Worm (Caenorhabditis elegans) whole organism, L1 larva: ENCODE measurements around the gene C04E12.5.

ENCODE experiments used
- Y116A8C.19 ChIP-seq: sonication (generic microtip); optimal IDR thresholded peaks from 2 replicates; lab custom pipeline; 2016; ENCODE audit warnings: missing compliant biosample characterization, missing genetic modification characterization, borderline replicate concordance
- aha-1 ChIP-seq: fragments of 150-350 bp; optimal IDR thresholded peaks from 2 replicates; lab custom pipeline; 2014; ENCODE audit warnings: missing biosample characterization, missing genetic modification characterization
- alr-1 ChIP-seq: fragments of 200-800 bp; sonication (Bioruptor generic); optimal IDR thresholded peaks from 2 replicates; lab custom pipeline; 2018; ENCODE audit warnings: borderline replicate concordance, mild to moderate bottlenecking, missing genetic modification characterization, missing compliant biosample characterization
- blmp-1 ChIP-seq: fragments of 150-350 bp; optimal IDR thresholded peaks from 2 replicates; lab custom pipeline; 2014; ENCODE audit warnings: missing biosample characterization, missing genetic modification characterization
- ceh-8 ChIP-seq: fragments of 200-800 bp; sonication (Bioruptor generic); optimal IDR thresholded peaks from 2 replicates; lab custom pipeline; 2018; ENCODE audit warnings: mild to moderate bottlenecking, missing genetic modification characterization, moderate library complexity, missing compliant biosample characterization
- ceh-82 ChIP-seq, 3 experiments: fragments of 150-350 bp in 1 of 3; sonication (generic microtip) in 2 of 3; optimal IDR thresholded peaks; 2 replicates each; lab custom pipeline; 2014 to 2017; ENCODE audit warnings: missing biosample characterization in 3 of 3, missing genetic modification characterization in 3 of 3
- ceh-90 ChIP-seq: sonication (generic microtip); optimal IDR thresholded peaks from 2 replicates; lab custom pipeline; 2016; ENCODE audit warnings: missing genetic modification characterization, missing compliant biosample characterization
- dpl-1 ChIP-seq, 3 experiments: fragments of 150-350 bp in 2 of 3; sonication (generic microtip) in 1 of 3; optimal IDR thresholded peaks; 2 replicates each; lab custom pipeline; 2014 to 2017; ENCODE audit warnings: missing biosample characterization in 3 of 3, missing genetic modification characterization in 3 of 3, missing genetic modification reagents in 3 of 3
- efl-3 ChIP-seq: fragments of 200-800 bp; sonication (Bioruptor generic); optimal IDR thresholded peaks from 2 replicates; lab custom pipeline; 2018; ENCODE audit warnings: mild to moderate bottlenecking, missing genetic modification characterization, missing compliant biosample characterization
- egl-13 ChIP-seq: sonication (generic microtip); optimal IDR thresholded peaks from 2 replicates; lab custom pipeline; 2016; ENCODE audit warnings: missing genotype, missing genetic modification reagents, missing genetic modification characterization, missing compliant biosample characterization
- fkh-10 ChIP-seq: sonication (generic microtip); optimal IDR thresholded peaks from 2 replicates; lab custom pipeline; 2017; ENCODE audit warnings: missing biosample characterization, missing genetic modification reagents, missing genetic modification characterization
- fkh-4 ChIP-seq: sonication (generic microtip); optimal IDR thresholded peaks from 2 replicates; lab custom pipeline; 2016; ENCODE audit warnings: missing compliant biosample characterization, missing genetic modification characterization, borderline replicate concordance
- fos-1 ChIP-seq: fragments of 150-350 bp; optimal IDR thresholded peaks from 2 replicates; lab custom pipeline; 2014; ENCODE audit warnings: missing biosample characterization, missing genetic modification characterization
- grh-1 ChIP-seq: fragments of 200-800 bp; sonication (Bioruptor generic); IDR thresholded peaks from 2 replicates; pipeline ENCODE4 v1.3.6; 2022; ENCODE audit warnings: missing genetic modification reagents, missing genetic modification characterization, missing compliant biosample characterization
- hlh-4 ChIP-seq: sonication (generic microtip); optimal IDR thresholded peaks from 2 replicates; lab custom pipeline; 2016; ENCODE audit warnings: mild to moderate bottlenecking, missing genetic modification characterization, missing compliant biosample characterization
- hpl-2 ChIP-seq: fragments of 150-350 bp; optimal IDR thresholded peaks from 2 replicates; lab custom pipeline; 2014; ENCODE audit warnings: missing biosample characterization, missing genetic modification reagents, missing genetic modification characterization
- isw-1 ChIP-seq: fragments of 200-800 bp; sonication (Bioruptor generic); IDR thresholded peaks from 2 replicates; pipeline ENCODE4 v1.3.6; 2022; ENCODE audit warnings: missing genetic modification characterization, missing compliant biosample characterization
- lin-14 ChIP-seq: fragments of 200-800 bp; sonication (Bioruptor generic); optimal IDR thresholded peaks from 2 replicates; lab custom pipeline; 2018; ENCODE audit warnings: mild to moderate bottlenecking, missing genetic modification characterization, moderate library complexity, missing compliant biosample characterization
- lin-35 ChIP-seq, 2 experiments: fragments of 150-350 bp; optimal IDR thresholded peaks; 2 replicates each; lab custom pipeline; 2014; ENCODE audit warnings: missing biosample characterization in 2 of 2, missing genetic modification characterization in 2 of 2, missing genetic modification reagents in 2 of 2
- lin-39 ChIP-seq: fragments of 150-350 bp; optimal IDR thresholded peaks from 2 replicates; lab custom pipeline; 2014; ENCODE audit warnings: missing biosample characterization, missing genetic modification reagents, missing genetic modification characterization
- mdl-1 ChIP-seq, 2 experiments: fragments of 150-350 bp; optimal IDR thresholded peaks; 2 replicates each; lab custom pipeline; 2014 to 2017; ENCODE audit warnings: missing biosample characterization in 2 of 2, missing genetic modification characterization in 2 of 2, inconsistent platforms in 1 of 2
- mef-2 ChIP-seq: fragments of 150-350 bp; optimal IDR thresholded peaks from 2 replicates; lab custom pipeline; 2014; ENCODE audit warnings: missing biosample characterization, missing genetic modification characterization
- mep-1 ChIP-seq: fragments of 150-350 bp; optimal IDR thresholded peaks from 2 replicates; lab custom pipeline; 2014; ENCODE audit warnings: missing biosample characterization, missing genetic modification characterization
- nhr-11 ChIP-seq: fragments of 150-350 bp; optimal IDR thresholded peaks from 2 replicates; lab custom pipeline; 2014; ENCODE audit warnings: missing biosample characterization, missing genetic modification characterization
- nhr-237 ChIP-seq: fragments of 150-350 bp; optimal IDR thresholded peaks from 2 replicates; lab custom pipeline; 2014; ENCODE audit warnings: missing biosample characterization, missing genetic modification characterization
- nhr-47 ChIP-seq: sonication (generic microtip); optimal IDR thresholded peaks from 2 replicates; lab custom pipeline; 2016; ENCODE audit warnings: mild to moderate bottlenecking, missing genetic modification characterization, moderate library complexity, missing compliant biosample characterization
- nhr-71 ChIP-seq: sonication (generic microtip); optimal IDR thresholded peaks from 2 replicates; lab custom pipeline; 2016; ENCODE audit warnings: mild to moderate bottlenecking, missing genetic modification characterization, moderate library complexity, missing compliant biosample characterization
- nhr-84 ChIP-seq: sonication (generic microtip); optimal IDR thresholded peaks from 2 replicates; lab custom pipeline; 2017; ENCODE audit warnings: missing biosample characterization, missing genetic modification characterization
- nhr-85 ChIP-seq: sonication (generic microtip); peaks from one replicate; lab custom pipeline; 2016; ENCODE audit warnings: missing genetic modification characterization, inconsistent platforms, missing compliant biosample characterization
- nhr-90 ChIP-seq: sonication (generic microtip); optimal IDR thresholded peaks from 2 replicates; lab custom pipeline; 2016; ENCODE audit warnings: mild to moderate bottlenecking, missing genetic modification characterization, missing compliant biosample characterization; ENCODE audit not compliant: poor library complexity
- pag-3 ChIP-seq: sonication (generic microtip); optimal IDR thresholded peaks from 2 replicates; lab custom pipeline; 2017; ENCODE audit warnings: missing genetic modification characterization, mild to moderate bottlenecking, missing compliant biosample characterization, antibody characterized with exemption, borderline replicate concordance; ENCODE audit not compliant: insufficient read depth
- pqm-1 ChIP-seq: sonication (generic microtip); optimal IDR thresholded peaks from 3 replicates; lab custom pipeline; 2017; ENCODE audit warnings: missing biosample characterization, missing genetic modification characterization
- rnt-1 ChIP-seq: sonication (generic microtip); optimal IDR thresholded peaks from 2 replicates; lab custom pipeline; 2016; ENCODE audit warnings: mild to moderate bottlenecking, missing genetic modification characterization, moderate library complexity, missing compliant biosample characterization
- skn-1 ChIP-seq: fragments of 150-350 bp; optimal IDR thresholded peaks from 2 replicates; lab custom pipeline; 2014; ENCODE audit warnings: missing biosample characterization, missing genetic modification characterization
- snu-23 ChIP-seq: sonication (generic microtip); optimal IDR thresholded peaks from 2 replicates; lab custom pipeline; 2016; ENCODE audit warnings: missing genetic modification characterization, missing compliant biosample characterization
- sptf-1 ChIP-seq: fragments of 150-350 bp; optimal IDR thresholded peaks from 2 replicates; lab custom pipeline; 2014; ENCODE audit warnings: missing biosample characterization, missing genetic modification characterization
- sup-37 ChIP-seq: fragments of 200-800 bp; sonication (Bioruptor generic); optimal IDR thresholded peaks from 2 replicates; lab custom pipeline; 2018; ENCODE audit warnings: mild to moderate bottlenecking, missing genetic modification characterization, missing compliant biosample characterization
- tbx-2 ChIP-seq: sonication (generic microtip); optimal IDR thresholded peaks from 2 replicates; lab custom pipeline; 2016; ENCODE audit warnings: missing genetic modification characterization, missing compliant biosample characterization
- tlp-1 ChIP-seq: fragments of 150-350 bp; optimal IDR thresholded peaks from 2 replicates; lab custom pipeline; 2014; ENCODE audit warnings: missing biosample characterization, missing genetic modification characterization
- unc-130 ChIP-seq: fragments of 150-350 bp; optimal IDR thresholded peaks from 2 replicates; lab custom pipeline; 2017; ENCODE audit warnings: missing biosample characterization, missing genetic modification characterization, inconsistent platforms
- unc-30 ChIP-seq: sonication (generic microtip); optimal IDR thresholded peaks from 2 replicates; lab custom pipeline; 2017; ENCODE audit warnings: missing biosample characterization, missing genetic modification characterization
- unc-62 ChIP-seq: fragments of 150-350 bp; optimal IDR thresholded peaks from 2 replicates; lab custom pipeline; 2014; ENCODE audit warnings: missing biosample characterization, missing genetic modification reagents, missing genetic modification characterization
- unc-86 ChIP-seq: sonication (generic microtip); optimal IDR thresholded peaks from 2 replicates; lab custom pipeline; 2016; ENCODE audit warnings: missing genetic modification characterization, missing compliant biosample characterization

The C04E12.5 gene

ce11 chrV:3324178-3324577, 34.2 kb upstream of the C04E12.5 start, which contains the start of gene C17B7.8:
TSS of gene C17B7.8 (minus strand) at chrV:3324278.
- TF ChIP-seq fkh-10 = no peak
- TF ChIP-seq tlp-1 (tag; lab: Kevin White, UChicago) = no peak

ce11 chrV:3332023-3332422, 26.3 kb upstream of the C04E12.5 start, which contains the start of gene C17B7.9:
TSS of gene C17B7.9 (minus strand) at chrV:3332123.
- TF ChIP-seq nhr-47 = no peak
- no peak for TF ChIP-seq nhr-90 (tag; lab: Kevin White, UChicago)
- TF ChIP-seq unc-62 (GFP tag; lab: Kevin White, UChicago) = no peak
- no peak for TF ChIP-seq fkh-4 (tag; lab: Kevin White, UChicago)
- TF ChIP-seq lin-35 (GFP tag; optimal IDR thresholded peaks at IDR 0.05; lab: Kevin White, UChicago) = no peak
- no peak for TF ChIP-seq efl-3
- no peak for TF ChIP-seq nhr-85 (tag; lab: Kevin White, UChicago)
- TF ChIP-seq Y116A8C.19 (tag; lab: Kevin White, UChicago) = no peak
- no peak for TF ChIP-seq unc-130 (tag; lab: Kevin White, UChicago)
- TF ChIP-seq blmp-1 = no peak
- no peak for TF ChIP-seq ceh-90 (tag; lab: Kevin White, UChicago)

- TF ChIP-seq unc-30 (tag; lab: Kevin White, UChicago) = no peak
- no peak for TF ChIP-seq pag-3
- TF ChIP-seq dpl-1 (GFP tag; optimal IDR thresholded peaks at IDR 0.05; lab: Kevin White, UChicago) = no peak
- no peak for TF ChIP-seq egl-13 (tag; lab: Kevin White, UChicago)
- no peak for TF ChIP-seq lin-14
- no peak for TF ChIP-seq hlh-4
- no peak for TF ChIP-seq pqm-1 (tag; lab: Kevin White, UChicago)
- TF ChIP-seq ceh-82 (tag; optimal IDR thresholded peaks at IDR 0.05; lab: Kevin White, UChicago) = no peak
- no peak for TF ChIP-seq isw-1 (GFP tag; lab: Robert Waterston, UW)
- TF ChIP-seq lin-39 (tag; lab: Kevin White, UChicago) = no peak
- no peak for TF ChIP-seq tbx-2 (tag; lab: Kevin White, UChicago)
- no peak for TF ChIP-seq aha-1 (tag; lab: Kevin White, UChicago)
- TF ChIP-seq nhr-71 (tag; lab: Kevin White, UChicago) = no peak
- no peak for TF ChIP-seq mdl-1 (tag; optimal IDR thresholded peaks at IDR 0.05; lab: Kevin White, UChicago)
- no peak for TF ChIP-seq hpl-2 (GFP tag; lab: Kevin White, UChicago)
- TF ChIP-seq unc-62 (GFP tag; lab: Kevin White, UChicago) = no peak
- no peak for TF ChIP-seq ceh-8 (GFP tag; lab: Kevin White, UChicago)
- TF ChIP-seq mep-1 (tag; lab: Kevin White, UChicago) = no peak
- TF ChIP-seq, all 84 proteins: peak for 0
Measured at ce11 chrV:3333334-3333733, 25.0 kb upstream of the C04E12.5 start, which contains the start of gene C17B7.5. TSS of gene C17B7.5 (plus strand) at chrV:3333634.

ce11 chrV:3339009-3339408, 19.4 kb upstream of the C04E12.5 start, which contains the start of gene C17B7.4:
TSS of gene C17B7.4 (plus strand) at chrV:3339309.
- no peak for TF ChIP-seq blmp-1
- no peak for TF ChIP-seq tbx-2 (tag; lab: Kevin White, UChicago)
- TF ChIP-seq Y116A8C.19 (tag; lab: Kevin White, UChicago) = no peak
- no peak for TF ChIP-seq alr-1 (tag; lab: Kevin White, UChicago)
- TF ChIP-seq nhr-71 (tag; lab: Kevin White, UChicago) = no peak
- no peak for TF ChIP-seq fkh-10
- no peak for TF ChIP-seq mef-2
- no peak for TF ChIP-seq nhr-85 (tag; lab: Kevin White, UChicago)
- no peak for TF ChIP-seq nhr-237 (tag; lab: Kevin White, UChicago)
- no peak for TF ChIP-seq nhr-84 (tag; lab: Kevin White, UChicago)
- TF ChIP-seq, all 84 proteins: peak for 0

ce11 chrV:3341906-3342305, 16.5 kb upstream of the C04E12.5 start, which contains the start of gene C17B7.10:
TSS of gene C17B7.10 (minus strand) at chrV:3342006.
- no peak for TF ChIP-seq nhr-71 (tag; lab: Kevin White, UChicago)
- no peak for TF ChIP-seq rnt-1 (tag; lab: Kevin White, UChicago)
- TF ChIP-seq sptf-1 = no peak
- no peak for TF ChIP-seq snu-23 (GFP tag; lab: Kevin White, UChicago)
- TF ChIP-seq nhr-11 (tag; lab: Kevin White, UChicago) = no peak
- no peak for TF ChIP-seq sup-37
- TF ChIP-seq pag-3 = no peak
- no peak for TF ChIP-seq grh-1
- no peak for TF ChIP-seq skn-1 (tag; lab: Kevin White, UChicago)
- no peak for TF ChIP-seq unc-86
- no peak for TF ChIP-seq fos-1
